Worm (Caenorhabditis elegans): ENCODE measurements around the gene grd-1.
A peak's percentile ranks its signal among the peaks of the same experiment; 100 is the strongest.

The grd-1 gene

DNA sequence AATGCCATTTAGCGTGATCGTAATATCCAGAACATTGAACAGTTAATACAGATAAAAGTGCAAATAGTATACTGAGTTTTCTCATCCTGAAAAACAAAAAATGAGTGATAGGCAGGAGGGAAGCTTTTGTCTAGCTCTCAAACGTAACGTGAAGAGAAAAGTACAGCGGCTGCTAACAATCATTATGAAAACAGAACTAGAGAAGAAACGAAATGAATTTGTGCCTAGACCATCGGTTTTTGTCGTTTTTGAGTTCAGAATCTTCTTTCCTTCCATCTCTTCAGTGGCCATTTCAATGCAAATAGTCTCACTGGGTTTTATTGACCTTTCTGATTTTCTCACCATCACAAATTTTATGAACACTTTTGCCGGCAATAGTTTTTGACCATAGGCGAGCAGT is 24.1 kb upstream of the grd-1 start, which contains the start of gene W04G3.7:
W04G3.7 (minus strand) TSS at position 101 of the 400 bp plus-strand sequence.
- TF ChIP-seq dmd-8 (GFP tag; IDR thresholded peaks at IDR 0.05) (no peak), hlh-11 (tag; optimal IDR thresholded peaks at IDR 0.05) (no peak), F37D6.2 (tag; optimal IDR thresholded peaks at IDR 0.05) (no peak), vab-7 (GFP tag; IDR thresholded peaks at IDR 0.05) (no peak), ztf-11 (tag; optimal IDR thresholded peaks at IDR 0.05) (no peak), nhr-111 (GFP tag; optimal IDR thresholded peaks at IDR 0.05) (no peak), snpc-4 (tag; optimal IDR thresholded peaks at IDR 0.05) (no peak), madf-5 (GFP tag; IDR thresholded peaks at IDR 0.05) (no peak), rbr-2 (tag; optimal IDR thresholded peaks at IDR 0.05) (no peak), F26F4.8 (GFP tag; conservative IDR thresholded peaks at IDR 0.05) (no peak), ces-1 (GFP tag; optimal IDR thresholded peaks at IDR 0.05) (no peak), mxl-3 (GFP tag; optimal IDR thresholded peaks at IDR 0.05) (no peak), pha-4 (GFP tag; IDR thresholded peaks at IDR 0.05) (no peak), pha-4 (tag; optimal IDR thresholded peaks at IDR 0.05) (no peak), ama-1 (optimal IDR thresholded peaks at IDR 0.05) (no peak), T20F7.1 (GFP tag; optimal IDR thresholded peaks at IDR 0.05) (no peak), zip-2 (tag; optimal IDR thresholded peaks at IDR 0.05) (no peak), mes-2 (tag; optimal IDR thresholded peaks at IDR 0.05; ENCODE audit: poor library complexity, severe bottlenecking) (no peak), saeg-2 (GFP tag; IDR thresholded peaks at IDR 0.05) (no peak)

DNA sequence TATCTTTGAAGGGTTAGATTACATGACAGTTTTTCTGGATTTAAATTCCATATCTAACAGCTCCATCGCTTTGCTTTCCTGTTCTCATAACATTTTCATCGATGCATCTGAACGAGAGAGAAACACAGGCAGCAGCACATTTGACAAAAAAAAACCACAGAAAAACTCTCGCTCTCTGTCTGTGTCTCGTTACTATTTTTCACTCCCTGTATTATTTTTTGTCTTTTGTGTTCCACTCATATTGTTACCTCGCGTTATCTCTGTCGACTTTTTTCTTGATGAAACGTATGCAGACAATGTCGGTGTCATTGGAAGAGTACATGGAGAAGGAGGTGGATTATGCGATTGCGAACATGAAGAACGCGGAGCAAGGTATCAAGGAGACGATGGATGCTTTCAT is 20.3 kb upstream of the grd-1 start, which contains the start of gene W04G3.11:
W04G3.11 (plus strand) TSS at position 244 of the 400 bp plus-strand sequence.
- no peak for TF ChIP-seq Y105C5A.15 (GFP tag; IDR thresholded peaks at IDR 0.05)
- peak in 1 of 2 experiments; percentile 77 for TF ChIP-seq unc-62 (GFP tag; optimal IDR thresholded peaks at IDR 0.05 in 1 of 2)
- TF ChIP-seq unc-62 (tag; optimal IDR thresholded peaks at IDR 0.05): no peak
- TF ChIP-seq nhr-6 (tag; optimal IDR thresholded peaks at IDR 0.05): peak; percentile 15
- no peak for TF ChIP-seq mxl-3 (GFP tag; optimal IDR thresholded peaks at IDR 0.05)
- peak; percentile 46 for TF ChIP-seq pqm-1 (tag; optimal IDR thresholded peaks at IDR 0.05)
- no peak for TF ChIP-seq Y48G9A.11 (GFP tag; IDR thresholded peaks at IDR 0.05)
- peak; percentile 5 for TF ChIP-seq nhr-28 (tag; optimal IDR thresholded peaks at IDR 0.05)
- TF ChIP-seq dve-1 (tag; optimal IDR thresholded peaks at IDR 0.05; ENCODE audit: insufficient read depth): peak; percentile 46

DNA sequence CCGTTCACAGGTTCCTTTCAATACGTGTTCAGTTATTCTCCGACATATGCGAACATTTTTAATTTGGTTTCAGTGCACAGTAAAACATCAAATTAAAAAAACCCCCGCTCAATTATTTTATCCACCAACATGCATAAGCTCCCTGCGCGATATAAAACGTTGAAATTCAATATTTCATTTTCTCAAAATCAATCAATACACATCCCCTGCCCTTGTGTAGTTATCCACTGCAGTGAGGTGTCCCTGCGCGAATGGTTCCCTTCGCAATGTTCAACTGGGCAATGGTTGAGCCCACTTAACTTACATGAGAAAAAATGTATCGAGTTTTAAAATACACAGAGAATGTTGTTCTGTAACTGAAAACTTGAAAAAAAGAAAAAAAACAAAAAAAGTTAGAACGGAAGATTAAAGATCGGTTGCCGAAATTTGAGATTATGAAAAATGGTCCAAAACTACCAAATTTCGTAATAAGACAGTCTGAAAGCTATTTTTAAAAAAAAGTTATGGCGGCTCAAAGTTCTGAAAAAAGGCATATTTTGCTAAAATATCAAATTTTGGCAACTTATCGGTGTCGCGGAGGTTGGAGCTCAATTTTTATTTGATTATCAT is 15.2 kb upstream of the grd-1 start:
- peak; percentile 99 for TF ChIP-seq nhr-6 (tag; optimal IDR thresholded peaks at IDR 0.05)
- peak; percentile 100 for TF ChIP-seq fkh-10 (GFP tag; optimal IDR thresholded peaks at IDR 0.05)
- peak; percentile 28 for TF ChIP-seq ceh-62 (tag; optimal IDR thresholded peaks at IDR 0.05)
- peak; percentile 87 to 91 for TF ChIP-seq hif-1 (tag; optimal IDR thresholded peaks at IDR 0.05)
- TF ChIP-seq nhr-11 (tag; optimal IDR thresholded peaks at IDR 0.05): peak; percentile 97
- peak; percentile 98 for TF ChIP-seq tra-1 (GFP tag; IDR thresholded peaks at IDR 0.05)
- TF ChIP-seq madf-9 (GFP tag; conservative IDR thresholded peaks at IDR 0.05): peak; percentile 99
- peak; percentile 94 to 97 for TF ChIP-seq mdl-1 (tag; optimal IDR thresholded peaks at IDR 0.05)
- peak; percentile 98 for TF ChIP-seq pha-4 (GFP tag; IDR thresholded peaks at IDR 0.05)
- peak; percentile 100 for TF ChIP-seq pha-4 (tag; optimal IDR thresholded peaks at IDR 0.05)
- TF ChIP-seq lin-38 (GFP tag; IDR thresholded peaks at IDR 0.05): peak; percentile 91
- TF ChIP-seq nhr-10 (tag; optimal IDR thresholded peaks at IDR 0.05): peak; percentile 100
- TF ChIP-seq zfp-2 (tag; optimal IDR thresholded peaks at IDR 0.05): peak; percentile 90
- peak; percentile 100 for TF ChIP-seq nhr-42 (GFP tag; IDR thresholded peaks at IDR 0.05)
- peak; percentile 88 for TF ChIP-seq nhr-76 (tag; optimal IDR thresholded peaks at IDR 0.05)
- peak; percentile 99 for TF ChIP-seq hlh-11 (tag; optimal IDR thresholded peaks at IDR 0.05)
- TF ChIP-seq nhr-111 (GFP tag; optimal IDR thresholded peaks at IDR 0.05): peak; percentile 74
- peak; percentile 99 for TF ChIP-seq saeg-2 (GFP tag; IDR thresholded peaks at IDR 0.05)
- TF ChIP-seq aly-2 (tag; optimal IDR thresholded peaks at IDR 0.05): peak; percentile 73
- peak; percentile 94 for TF ChIP-seq Y75B8A.6 (GFP tag; IDR thresholded peaks at IDR 0.05)
- peak; percentile 94 for TF ChIP-seq T20F7.1 (GFP tag; optimal IDR thresholded peaks at IDR 0.05)
- TF ChIP-seq lin-1 (GFP tag; IDR thresholded peaks at IDR 0.05): peak; percentile 97
- TF ChIP-seq ama-1 (optimal IDR thresholded peaks at IDR 0.05): no peak
- peak; percentile 74 to 93 for TF ChIP-seq madf-5 (GFP tag; IDR thresholded peaks at IDR 0.05)
- TF ChIP-seq mxl-3 (GFP tag; optimal IDR thresholded peaks at IDR 0.05): peak; percentile 98
- peak; percentile 91 for TF ChIP-seq nhr-41 (GFP tag; IDR thresholded peaks at IDR 0.05)
- peak; percentile 98 for TF ChIP-seq F10B5.3 (tag; optimal IDR thresholded peaks at IDR 0.05)
- peak; percentile 99 for TF ChIP-seq vab-7 (GFP tag; IDR thresholded peaks at IDR 0.05)
- TF ChIP-seq nhr-25 (tag; optimal IDR thresholded peaks at IDR 0.05; ENCODE audit: borderline replicate concordance, insufficient read depth): peak; percentile 98
- peak; percentile 93 for TF ChIP-seq ceh-32 (tag; optimal IDR thresholded peaks at IDR 0.05; ENCODE audit: poor library complexity)

All from whole organism, L4 larva.